Fruit fly (Drosophila melanogaster) whole organism, embryonic: Measurements from ENCODE around the gene mRpS31.
A peak's percentile ranks its signal among the peaks of the same experiment; 100 is the strongest.

Experiments
- Abd-B ChIP-seq: fragments of 200-800 bp; sonication (Bioruptor generic); optimal IDR thresholded peaks from 2 replicates; lab custom pipeline; 2018; ENCODE audit warnings: missing biosample characterization, mild to moderate bottlenecking, missing genetic modification characterization, moderate library complexity
- Blimp-1 ChIP-seq: fragments of 200-800 bp; sonication (Bioruptor generic); optimal IDR thresholded peaks from 3 replicates; lab custom pipeline; 2018; ENCODE audit warnings: missing biosample characterization, missing genetic modification characterization, mild to moderate bottlenecking, moderate library complexity, missing genetic modification reagents
- CG10147 ChIP-seq: fragments of 200-800 bp; sonication (Bioruptor generic); optimal IDR thresholded peaks from 2 replicates; lab custom pipeline; 2019; ENCODE audit warnings: missing biosample characterization, mild to moderate bottlenecking, missing genetic modification characterization, moderate library complexity
- CG12744 ChIP-seq: fragments of 200-800 bp; sonication (Bioruptor generic); optimal IDR thresholded peaks from 2 replicates; lab custom pipeline; 2016; ENCODE audit warnings: missing biosample characterization, missing genetic modification characterization
- CG13424 ChIP-seq: fragments of 200-800 bp; sonication (Bioruptor generic); optimal IDR thresholded peaks from 2 replicates; lab custom pipeline; 2019; ENCODE audit warnings: missing biosample characterization, mild to moderate bottlenecking, missing genetic modification characterization, moderate library complexity
- CG13775 ChIP-seq: fragments of 200-800 bp; sonication (Bioruptor generic); optimal IDR thresholded peaks from 3 replicates; lab custom pipeline; 2017; ENCODE audit warnings: missing biosample characterization, mild to moderate bottlenecking, missing genetic modification characterization
- CG14441 ChIP-seq: fragments of 200-800 bp; sonication (Bioruptor generic); IDR thresholded peaks from 2 replicates; pipeline ENCODE4 v1.3.6; 2022; ENCODE audit warnings: missing biosample characterization, missing genetic modification characterization
- CG14860 ChIP-seq: fragments of 200-800 bp; sonication (Bioruptor generic); IDR thresholded peaks from 3 replicates; pipeline ENCODE4 v1.3.6; 2022; ENCODE audit warnings: missing biosample characterization, missing genetic modification characterization; ENCODE audit not compliant: partially characterized antibody
- CG15073 ChIP-seq: fragments of 200-800 bp; sonication (Bioruptor generic); optimal IDR thresholded peaks from 2 replicates; lab custom pipeline; 2016; ENCODE audit warnings: missing biosample characterization, missing genetic modification characterization
- CG15601 ChIP-seq: fragments of 200-800 bp; sonication (Bioruptor generic); optimal IDR thresholded peaks from 3 replicates; lab custom pipeline; 2019; ENCODE audit warnings: missing biosample characterization, mild to moderate bottlenecking, missing genetic modification characterization, moderate library complexity
- CG18476 ChIP-seq: fragments of 200-800 bp; sonication (Bioruptor generic); optimal IDR thresholded peaks from 2 replicates; lab custom pipeline; 2016; ENCODE audit warnings: missing biosample characterization, mild to moderate bottlenecking, missing genetic modification characterization
- CG2712 ChIP-seq: fragments of 200-800 bp; optimal IDR thresholded peaks from 3 replicates; lab custom pipeline; 2019; ENCODE audit warnings: missing biosample characterization, mild to moderate bottlenecking, missing genetic modification characterization, moderate library complexity
- CG30020 ChIP-seq: fragments of 200-800 bp; optimal IDR thresholded peaks from 2 replicates; lab custom pipeline; 2019; ENCODE audit warnings: missing biosample characterization, mild to moderate bottlenecking, missing genetic modification characterization, moderate library complexity
- CG32532 ChIP-seq: fragments of 200-800 bp; sonication (Bioruptor generic); IDR thresholded peaks from 2 replicates; pipeline ENCODE4 v1.3.6; 2022; ENCODE audit warnings: missing biosample characterization, missing genetic modification characterization
- CG4328 ChIP-seq: fragments of 200-800 bp; sonication (Bioruptor generic); optimal IDR thresholded peaks from 3 replicates; lab custom pipeline; 2017; ENCODE audit warnings: missing biosample characterization, missing genetic modification reagents, missing genetic modification characterization
- CG6813 ChIP-seq: fragments of 200-800 bp; sonication (Bioruptor generic); optimal IDR thresholded peaks from 2 replicates; lab custom pipeline; 2017; ENCODE audit warnings: missing biosample characterization, missing genetic modification characterization, mild to moderate bottlenecking, moderate library complexity, missing genetic modification reagents
- CG6854 ChIP-seq: fragments of 200-800 bp; sonication (Bioruptor generic); optimal IDR thresholded peaks from 3 replicates; lab custom pipeline; 2017; ENCODE audit warnings: missing biosample characterization, mild to moderate bottlenecking, missing genetic modification characterization
- CG8089 ChIP-seq: fragments of 200-800 bp; sonication (Bioruptor generic); optimal IDR thresholded peaks from 3 replicates; lab custom pipeline; 2016; ENCODE audit warnings: missing biosample characterization, missing genetic modification characterization
- CG8281 ChIP-seq: fragments of 200-800 bp; sonication (Bioruptor generic); optimal IDR thresholded peaks from 2 replicates; lab custom pipeline; 2018; ENCODE audit warnings: missing biosample characterization, mild to moderate bottlenecking, missing genetic modification characterization, moderate library complexity
- CG8388 ChIP-seq: fragments of 200-800 bp; sonication (Bioruptor generic); optimal IDR thresholded peaks from 2 replicates; lab custom pipeline; 2019; ENCODE audit warnings: missing biosample characterization, mild to moderate bottlenecking, missing genetic modification characterization, moderate library complexity
- Ets97D ChIP-seq: fragments of 200-800 bp; sonication (Bioruptor generic); optimal IDR thresholded peaks from 3 replicates; lab custom pipeline; 2016; ENCODE audit warnings: missing biosample characterization, missing genetic modification characterization
- H2.0 ChIP-seq: fragments of 200-800 bp; sonication (Bioruptor generic); IDR thresholded peaks from 2 replicates; pipeline ENCODE4 v1.3.6; 2022; ENCODE audit warnings: missing biosample characterization, missing genetic modification characterization
- Hand ChIP-seq: fragments of 200-800 bp; sonication (Bioruptor generic); optimal IDR thresholded peaks from 2 replicates; lab custom pipeline; 2017; ENCODE audit warnings: mild to moderate bottlenecking, missing biosample characterization, missing genetic modification reagents, missing genetic modification characterization
- Hr51 ChIP-seq, 2 experiments: fragments of 200-800 bp; sonication (Bioruptor generic); optimal IDR thresholded peaks; 2 replicates in 1 of 2; 3 replicates in 1 of 2; lab custom pipeline; 2016 to 2018; ENCODE audit warnings: missing biosample characterization in 2 of 2, missing genetic modification characterization in 2 of 2, mild to moderate bottlenecking in 1 of 2, moderate library complexity in 1 of 2
- Kr ChIP-seq: fragments of 200-800 bp; sonication (Bioruptor generic); optimal IDR thresholded peaks from 2 replicates; lab custom pipeline; 2017; ENCODE audit warnings: missing biosample characterization, mild to moderate bottlenecking, missing genetic modification characterization
- Med ChIP-seq: fragments of 200-800 bp; sonication (Bioruptor generic); peaks from one replicate; lab custom pipeline; 2016; ENCODE audit warnings: missing biosample characterization, missing genetic modification characterization, mild to moderate bottlenecking, inconsistent platforms, moderate library complexity
- Nf-YB ChIP-seq: fragments of 200-800 bp; sonication (Bioruptor generic); optimal IDR thresholded peaks from 3 replicates; lab custom pipeline; 2019; ENCODE audit warnings: missing biosample characterization, mild to moderate bottlenecking, missing genetic modification characterization, moderate library complexity
- Opbp ChIP-seq: fragments of 200-800 bp; sonication (Bioruptor generic); IDR thresholded peaks from 3 replicates; pipeline ENCODE4 v1.3.6; 2022; ENCODE audit warnings: missing biosample characterization, missing genetic modification characterization; ENCODE audit not compliant: partially characterized antibody
- Taf1 ChIP-seq: fragments of 200-800 bp; sonication (Bioruptor generic); IDR thresholded peaks from 2 replicates; pipeline ENCODE4 v1.3.6; 2022; ENCODE audit warnings: missing biosample characterization, missing genetic modification characterization
- cas ChIP-seq: fragments of 200-800 bp; sonication (Bioruptor generic); IDR thresholded peaks from 2 replicates; pipeline ENCODE4 v1.3.6; 2022; ENCODE audit warnings: missing biosample characterization, missing genetic modification characterization
- corto ChIP-seq: fragments of 200-800 bp; sonication (Bioruptor generic); optimal IDR thresholded peaks from 2 replicates; lab custom pipeline; 2016; ENCODE audit warnings: missing biosample characterization, mild to moderate bottlenecking, missing genetic modification characterization, moderate library complexity
- crp ChIP-seq, 2 experiments: fragments of 200-800 bp; sonication (Bioruptor generic); optimal IDR thresholded peaks; 2 replicates in 1 of 2; 3 replicates in 1 of 2; lab custom pipeline; 2017; ENCODE audit warnings: missing biosample characterization in 2 of 2, missing genetic modification characterization in 2 of 2, mild to moderate bottlenecking in 1 of 2, moderate library complexity in 1 of 2
- dpn ChIP-seq, 2 experiments: fragments of 200-800 bp; sonication (Bioruptor generic); optimal IDR thresholded peaks; 3 replicates each; lab custom pipeline; 2016; ENCODE audit warnings: missing biosample characterization in 2 of 2, missing genetic modification characterization in 2 of 2
- gfzf ChIP-seq: fragments of 200-800 bp; sonication (Bioruptor generic); optimal IDR thresholded peaks from 2 replicates; lab custom pipeline; 2016; ENCODE audit warnings: missing biosample characterization, mild to moderate bottlenecking, missing genetic modification characterization, moderate library complexity
- grn ChIP-seq: fragments of 200-800 bp; sonication (Bioruptor generic); optimal IDR thresholded peaks from 3 replicates; lab custom pipeline; 2017; ENCODE audit warnings: missing biosample characterization, missing genetic modification characterization
- gsb-n ChIP-seq: fragments of 200-800 bp; sonication (Bioruptor generic); optimal IDR thresholded peaks from 3 replicates; lab custom pipeline; 2018; ENCODE audit warnings: missing biosample characterization, mild to moderate bottlenecking, missing genetic modification characterization
- ind ChIP-seq: fragments of 200-800 bp; sonication (Bioruptor generic); optimal IDR thresholded peaks from 3 replicates; lab custom pipeline; 2016; ENCODE audit warnings: missing biosample characterization, missing genetic modification characterization
- jing ChIP-seq: fragments of 200-800 bp; sonication (Bioruptor generic); optimal IDR thresholded peaks from 2 replicates; lab custom pipeline; 2018; ENCODE audit warnings: missing biosample characterization, mild to moderate bottlenecking, missing genetic modification characterization
- lola ChIP-seq, 3 experiments: fragments of >200 bp in 2 of 3; fragments of 200-800 bp in 1 of 3; sonication (Bioruptor generic) in 1 of 3; optimal IDR thresholded peaks; 2 replicates each; lab custom pipeline; 2017 to 2019; ENCODE audit warnings: missing biosample characterization in 3 of 3, missing genetic modification characterization in 3 of 3, mild to moderate bottlenecking in 1 of 3, moderate library complexity in 1 of 3
- onecut ChIP-seq: fragments of 200-800 bp; sonication (Bioruptor generic); IDR thresholded peaks from 2 replicates; pipeline ENCODE4 v1.3.6; 2022; ENCODE audit warnings: missing biosample characterization, missing genetic modification characterization
- org-1 ChIP-seq: fragments of 200-800 bp; sonication (Bioruptor generic); optimal IDR thresholded peaks from 2 replicates; lab custom pipeline; 2017; ENCODE audit warnings: missing biosample characterization, missing genetic modification characterization
- pnt ChIP-seq: fragments of 200-800 bp; sonication (Bioruptor generic); optimal IDR thresholded peaks from 3 replicates; lab custom pipeline; 2016; ENCODE audit warnings: missing biosample characterization, missing genetic modification characterization
- pros ChIP-seq: fragments of 200-800 bp; sonication (Bioruptor generic); optimal IDR thresholded peaks from 3 replicates; lab custom pipeline; 2019; ENCODE audit warnings: missing biosample characterization, mild to moderate bottlenecking, missing genetic modification characterization, moderate library complexity
- sens ChIP-seq: fragments of 200-800 bp; sonication (Bioruptor generic); peaks from one replicate; lab custom pipeline; 2016; ENCODE audit warnings: missing biosample characterization, missing genetic modification characterization
- slp2 ChIP-seq: fragments of 200-800 bp; sonication (Bioruptor generic); optimal IDR thresholded peaks from 2 replicates; lab custom pipeline; 2016; ENCODE audit warnings: missing biosample characterization, missing genetic modification characterization
- tap ChIP-seq: fragments of 200-800 bp; optimal IDR thresholded peaks from 3 replicates; lab custom pipeline; 2019; ENCODE audit warnings: missing biosample characterization, mild to moderate bottlenecking, missing genetic modification characterization, moderate library complexity
- wek ChIP-seq: fragments of 200-800 bp; sonication (Bioruptor generic); optimal IDR thresholded peaks from 3 replicates; lab custom pipeline; 2018; ENCODE audit warnings: missing biosample characterization, mild to moderate bottlenecking, missing genetic modification characterization, moderate library complexity

The mRpS31 gene

DNA sequence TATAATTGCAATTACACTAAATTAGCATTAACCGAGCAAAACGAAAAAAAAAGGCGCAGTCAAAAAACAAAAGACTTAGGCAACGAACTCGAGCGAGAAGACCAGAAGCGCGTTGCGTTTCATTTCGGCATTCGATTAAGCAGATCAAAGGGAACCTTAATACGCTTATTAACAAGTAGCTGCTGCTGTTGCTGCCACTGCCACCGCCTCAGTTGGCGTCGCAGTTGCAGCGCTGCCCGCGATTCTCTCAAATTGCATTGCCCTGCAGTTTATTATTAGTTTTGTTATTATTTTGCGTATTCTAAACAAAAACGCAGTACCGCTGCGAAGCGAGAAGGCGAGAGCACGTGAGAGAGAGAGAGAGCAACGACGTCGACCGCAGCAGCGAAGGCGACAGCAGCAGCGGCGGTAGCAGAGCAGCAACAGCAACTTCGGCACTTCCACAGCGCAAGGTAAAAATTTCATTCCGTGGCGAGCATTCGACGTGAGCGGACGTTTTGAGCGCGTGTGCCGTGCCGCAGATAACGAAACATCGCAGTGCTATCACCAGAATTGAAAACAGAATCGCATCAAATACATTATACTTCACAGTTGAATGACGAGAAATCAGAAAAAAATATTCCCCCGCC, 18.1 kb downstream of the mRpS31 start, which contains the start of gene Notum (continued):
- peak; percentile 18 for TF ChIP-seq gsb-n
- TF ChIP-seq ind = no peak
- no peak for TF ChIP-seq corto
- 0 out of 2 replicates have a peak, but pooled peaks have one; percentile 11 for TF ChIP-seq CG14441 (GFP tag; lab: Robert Waterston, UW)
- TF ChIP-seq CG12744 (GFP tag; lab: Kevin White, UChicago) = no peak
- no peak for TF ChIP-seq CG14860 (GFP tag; lab: Robert Waterston, UW)
- TF ChIP-seq Hand (GFP tag; lab: Kevin White, UChicago) = no peak
- no peak for TF ChIP-seq CG13775
- TF ChIP-seq tap (tag; lab: Kevin White, UChicago) = no peak
- TF ChIP-seq wek = no peak
- peak; percentile 33; the same call in 1 of the 3 replicates for TF ChIP-seq Opbp (GFP tag; lab: Robert Waterston, UW)
- no peak for TF ChIP-seq jing (GFP tag; lab: Kevin White, UChicago)
- no peak for TF ChIP-seq CG15601 (tag; lab: Kevin White, UChicago)

DNA sequence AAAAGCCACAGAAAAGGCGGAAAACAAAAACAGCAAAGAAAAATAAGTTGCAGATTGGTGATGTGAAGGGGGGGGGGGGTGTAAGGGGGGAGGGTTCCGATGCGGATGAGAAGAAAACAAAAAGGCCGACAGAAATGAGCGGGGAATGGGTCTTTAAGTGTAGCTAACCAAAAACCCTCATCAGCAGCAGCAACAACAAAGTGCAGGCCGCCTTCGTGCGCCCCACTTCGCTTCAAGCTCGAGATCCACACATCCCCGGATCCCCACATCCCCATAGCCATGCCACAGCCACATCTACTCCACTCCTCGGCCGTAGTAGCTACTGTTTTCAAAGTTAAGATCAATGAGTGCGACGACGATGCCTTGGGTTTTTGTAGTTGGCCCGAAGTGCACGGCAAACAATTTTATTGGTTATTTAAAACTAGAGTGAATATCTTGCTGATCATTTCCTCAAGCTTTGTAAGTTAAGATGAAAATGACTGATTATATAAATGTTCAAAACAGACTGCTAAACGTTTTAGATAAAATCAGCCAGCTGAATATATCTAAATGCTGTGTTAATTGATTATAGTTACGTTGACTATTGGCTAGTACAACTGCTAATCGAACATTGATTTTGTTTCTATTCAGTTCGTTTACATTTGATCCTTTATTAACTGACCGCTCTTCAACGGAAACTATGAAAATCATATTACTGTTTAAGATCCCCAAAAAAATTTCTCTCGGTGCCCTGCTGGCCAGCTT, 19.5 kb downstream of the mRpS31 start:
- TF ChIP-seq tap (tag; lab: Kevin White, UChicago) (no peak), CG6854 (GFP tag; lab: Kevin White, UChicago) (no peak), CG15073 (GFP tag; lab: Kevin White, UChicago) (no peak), CG18476 (GFP tag; lab: Kevin White, UChicago) (no peak), Ets97D (GFP tag; lab: Kevin White, UChicago) (no peak), CG6813 (GFP tag; lab: Kevin White, UChicago) (no peak), cas (GFP tag; lab: Robert Waterston, UW) (no peak), CG32532 (GFP tag; lab: Robert Waterston, UW) (no peak), CG8388 (GFP tag; lab: Kevin White, UChicago) (no peak), sens (GFP tag; lab: Kevin White, UChicago) (peak; percentile 89), Hr51 (GFP tag; optimal IDR thresholded peaks at IDR 0.05; lab: Kevin White, UChicago) (no peak), CG2712 (tag; lab: Kevin White, UChicago) (peak; percentile 42), grn (GFP tag; lab: Kevin White, UChicago) (no peak), slp2 (GFP tag; lab: Kevin White, UChicago) (peak; percentile 4), dpn (GFP tag; optimal IDR thresholded peaks at IDR 0.05; lab: Kevin White, UChicago) (no peak), H2.0 (GFP tag; lab: Robert Waterston, UW) (no peak), org-1 (peak; percentile 5), CG4328 (GFP tag; lab: Kevin White, UChicago) (no peak), Taf1 (no peak), Blimp-1 (GFP tag; lab: Kevin White, UChicago) (peak; percentile 27), onecut (GFP tag; lab: Robert Waterston, UW) (no peak), Abd-B (no peak), CG10147 (no peak), pnt (GFP tag; lab: Kevin White, UChicago) (no peak), Kr (GFP tag; lab: Kevin White, UChicago) (no peak), gfzf (GFP tag; lab: Kevin White, UChicago) (no peak), pros (GFP tag; lab: Kevin White, UChicago) (no peak), crp (GFP tag; optimal IDR thresholded peaks at IDR 0.05; lab: Kevin White, UChicago) (no peak), CG8281 (tag; lab: Kevin White, UChicago) (no peak), CG30020 (tag; lab: Kevin White, UChicago) (no peak), CG13424 (tag; lab: Kevin White, UChicago) (peak; percentile 10), Nf-YB (GFP tag; lab: Kevin White, UChicago) (no peak), lola (GFP tag; optimal IDR thresholded peaks at IDR 0.05; lab: Kevin White, UChicago) (peak in 1 of 3 experiments; percentile 39), CG8089 (GFP tag; lab: Kevin White, UChicago) (no peak), Med (GFP tag; lab: Kevin White, UChicago) (peak; percentile 41)
